Worm (Caenorhabditis elegans) whole organism, L2 larva: Measurements from ENCODE around the gene F47B7.4.

ENCODE experiments used
- R02D3.7 ChIP-seq: fragments of 150-350 bp; optimal IDR thresholded peaks from 2 replicates; lab custom pipeline; 2014; ENCODE audit warnings: missing biosample characterization, missing genetic modification characterization
- lin-11 ChIP-seq: fragments of 150-350 bp; sonication (generic microtip); optimal IDR thresholded peaks from 2 replicates; lab custom pipeline; 2014; ENCODE audit warnings: missing biosample characterization, missing genetic modification characterization, inconsistent platforms, mixed read lengths
- mdl-1 ChIP-seq, 2 experiments: fragments of 150-350 bp in 1 of 2; sonication (generic microtip) in 1 of 2; optimal IDR thresholded peaks; 2 replicates each; lab custom pipeline; 2017; ENCODE audit warnings: missing biosample characterization in 2 of 2, missing genetic modification characterization in 2 of 2
- nhr-6 ChIP-seq: fragments of 150-350 bp; optimal IDR thresholded peaks from 2 replicates; lab custom pipeline; 2014; ENCODE audit warnings: missing biosample characterization, missing genetic modification characterization
- snpc-4 ChIP-seq: fragments of 150-350 bp; optimal IDR thresholded peaks from 2 replicates; lab custom pipeline; 2014; ENCODE audit warnings: missing biosample characterization, missing genetic modification characterization

DNA sequence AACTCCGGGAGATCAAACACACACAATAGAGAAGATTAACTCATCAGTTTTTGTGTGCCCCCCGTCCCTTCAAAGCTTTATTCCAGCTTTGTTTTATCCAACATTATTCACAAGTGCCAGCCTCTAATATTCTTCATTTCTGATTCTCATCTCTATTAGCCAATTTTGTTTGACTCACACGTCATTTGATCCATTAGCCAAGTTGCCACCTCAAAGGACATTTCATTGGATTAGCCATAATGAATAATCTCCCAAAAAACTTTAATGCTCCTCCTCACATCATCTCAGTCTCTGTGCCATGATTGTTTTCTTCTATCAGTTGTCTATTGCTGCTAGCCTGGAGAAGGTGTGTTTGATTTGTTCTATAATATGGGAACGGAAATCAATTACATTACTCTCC is 41.0 kb downstream of the F47B7.4 start:
- TF ChIP-seq nhr-6 (tag; lab: Kevin White, UChicago) (no peak), mdl-1 (tag; optimal IDR thresholded peaks at IDR 0.05; lab: Kevin White, UChicago) (no peak), R02D3.7 (tag; lab: Kevin White, UChicago) (no peak), snpc-4 (no peak), lin-11 (tag; lab: Kevin White, UChicago) (no peak)
